Fruit fly (Drosophila melanogaster) ovary, adult (tissue): ENCODE data around the gene CG11396.
A peak's percentile ranks its signal among the peaks of the same experiment; 100 is the strongest.

ENCODE experiments used
- CG17801 ChIP-seq: fragments of 200-800 bp; optimal IDR thresholded peaks from 2 replicates; lab custom pipeline; 2019; ENCODE audit warnings: missing biosample characterization, mild to moderate bottlenecking, missing genetic modification characterization, moderate library complexity; ENCODE audit not compliant: partially characterized antibody

CG11396 gene

DNA sequence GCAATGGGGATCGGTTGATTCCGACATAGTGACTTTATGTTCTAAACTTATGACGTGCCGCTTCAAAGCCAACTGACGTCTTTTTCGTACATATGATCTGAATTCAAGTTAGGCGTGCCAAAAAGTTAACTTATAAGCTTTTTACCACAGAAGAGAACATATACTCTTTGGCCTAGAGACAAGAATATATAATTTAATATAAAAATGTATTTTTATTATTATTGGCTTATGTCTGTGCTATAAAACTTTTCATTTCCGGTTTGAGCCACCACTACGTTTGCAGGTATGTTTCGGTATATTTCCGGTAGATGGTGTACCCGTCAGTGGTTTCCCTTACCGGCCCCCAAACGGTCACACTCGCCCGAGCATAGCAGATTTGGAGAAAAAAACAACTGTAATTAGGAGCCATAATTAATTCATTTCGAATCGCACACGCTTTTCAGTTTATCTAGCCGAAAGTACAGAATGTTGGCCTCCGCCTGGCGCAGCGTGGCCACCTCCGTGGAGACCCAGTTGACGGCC lies 10.4 kb upstream of the CG11396 start, which contains the start of the genes CG3698 and tzn:
CG3698 (minus strand) TSS at position 51 of the 522 bp plus-strand sequence.
tzn (plus strand) TSS at position 321 of the 522 bp plus-strand sequence.
- TF ChIP-seq CG17801 (GFP tag; lab: Kevin White, UChicago) = peak; percentile 80

DNA sequence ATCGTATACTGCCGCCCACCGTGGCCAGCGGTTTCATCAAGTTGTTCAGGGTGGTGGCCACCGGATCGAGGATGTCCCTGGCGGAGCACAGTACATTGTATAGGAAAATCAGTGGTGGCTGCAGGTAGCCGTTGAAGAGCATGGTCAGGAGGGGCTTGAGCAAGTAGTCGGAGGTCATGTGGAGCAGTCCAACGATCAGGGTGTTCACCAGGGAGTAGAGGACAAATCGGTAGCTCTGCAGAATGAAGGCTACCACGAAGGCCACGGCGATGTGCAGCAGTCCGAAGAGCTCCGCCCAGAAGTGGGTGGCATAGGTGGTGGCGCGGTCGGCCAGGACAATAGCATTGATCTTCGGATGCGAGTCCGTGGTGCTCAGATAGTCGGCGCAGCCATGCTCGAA lies 9.4 kb upstream of the CG11396 start:
- TF ChIP-seq CG17801 (GFP tag; lab: Kevin White, UChicago) = no peak

- no peak for TF ChIP-seq CG17801 (GFP tag; lab: Kevin White, UChicago)
Observed at dm6 chr3L:20796757-20797156, 8.8 kb upstream of the CG11396 start.

DNA sequence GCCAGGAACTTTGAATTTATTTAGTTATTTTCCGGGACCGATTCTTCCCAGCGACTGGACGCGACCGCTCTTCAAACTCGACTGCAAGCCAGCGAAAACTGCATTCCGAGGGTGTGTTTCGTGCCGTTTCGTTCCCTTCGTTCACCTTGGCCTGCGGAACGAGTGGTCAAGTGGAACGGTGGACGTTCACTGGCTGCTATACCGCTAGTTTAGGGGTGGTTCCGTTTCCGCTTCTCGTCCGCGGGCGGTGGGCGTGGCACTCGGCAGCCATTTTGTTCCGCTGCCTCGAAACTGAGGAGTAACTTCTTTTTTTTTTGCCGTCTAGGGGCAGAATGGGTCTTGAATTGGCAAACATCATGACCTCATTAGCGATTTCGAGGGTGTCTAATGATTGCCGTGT lies 4.8 kb upstream of the CG11396 start, which contains the start of gene Six4:
Six4 (minus strand) TSS at position 85 of the 400 bp plus-strand sequence.
- no peak for TF ChIP-seq CG17801 (GFP tag; lab: Kevin White, UChicago)

DNA sequence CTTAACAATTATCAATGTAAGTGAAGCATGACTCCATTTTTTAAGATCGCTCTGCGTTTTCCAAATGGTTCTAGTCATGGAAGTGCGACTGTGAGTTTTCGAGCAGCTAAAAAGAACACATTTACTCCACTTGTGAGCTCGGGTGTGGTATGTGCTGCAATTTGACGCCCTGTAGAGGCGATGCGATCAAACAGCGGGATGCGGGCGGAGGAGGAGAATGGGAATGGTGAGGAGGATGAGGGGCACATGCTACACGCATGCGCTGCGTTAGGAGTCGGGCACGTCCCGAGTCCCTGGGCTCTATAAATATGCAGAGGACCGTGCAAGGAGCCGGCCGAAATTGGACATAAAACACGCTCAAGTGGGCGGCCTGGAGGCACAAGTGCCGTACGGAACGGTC lies 1.4 kb upstream of the CG11396 start:
- TF ChIP-seq CG17801 (GFP tag; lab: Kevin White, UChicago) = no peak

dm6 chr3L:20785742-20786427 lies 2.1 kb downstream of the CG11396 start, which contains the start of gene Pcif1:
Pcif1 (minus strand) TSS chr3L:20786197.
- TF ChIP-seq CG17801 (GFP tag; lab: Kevin White, UChicago) = peak; percentile 60

DNA sequence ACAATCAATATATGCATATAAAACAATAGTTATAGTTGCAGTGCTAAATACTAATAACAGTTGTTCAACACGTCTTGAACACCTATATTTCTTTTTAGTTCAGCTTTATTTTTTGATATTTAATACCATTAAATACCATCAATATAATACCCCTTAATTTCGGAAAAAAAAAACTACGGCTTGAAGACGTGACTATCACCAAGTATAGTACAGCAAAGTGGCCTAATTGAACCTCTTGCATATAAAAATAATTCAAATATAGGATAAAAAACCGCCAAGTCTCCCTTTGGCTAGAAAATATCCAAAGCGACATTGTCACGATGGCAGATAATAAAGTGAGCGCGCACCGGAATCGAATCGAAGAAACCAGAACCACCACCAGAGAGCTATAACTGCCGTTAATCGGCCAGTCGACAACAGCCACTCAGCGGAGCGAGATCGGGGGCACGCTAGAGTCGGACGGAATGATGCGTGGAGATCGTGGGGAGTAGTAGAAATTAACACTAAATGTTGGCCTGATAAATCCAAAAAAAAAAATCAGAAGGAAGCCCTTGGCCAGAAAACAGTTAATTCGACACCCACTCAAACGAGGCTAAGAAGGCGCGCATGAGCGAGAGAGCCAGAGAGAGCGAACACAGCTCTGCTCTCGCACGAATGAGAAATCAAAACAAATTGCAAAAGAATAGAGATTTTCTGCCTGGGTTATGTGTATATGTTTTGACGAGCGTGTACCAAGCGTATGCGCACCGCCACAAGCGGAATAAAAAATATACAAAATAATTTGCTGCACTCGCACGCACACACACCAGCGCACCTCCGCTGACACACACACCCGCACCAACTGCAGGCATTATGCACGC lies 2.9 kb downstream of the CG11396 start:
- TF ChIP-seq CG17801 (GFP tag; lab: Kevin White, UChicago) = no peak

dm6 chr3L:20784394-20784793 lies 3.5 kb downstream of the CG11396 start:
- no peak for TF ChIP-seq CG17801 (GFP tag; lab: Kevin White, UChicago)

dm6 chr3L:20778224-20779063 lies 9.5 kb downstream of the CG11396 start, which contains the start of the genes Pex16 and Pex14:
Pex16 (minus strand) TSS chr3L:20778264.
Pex14 (plus strand) TSS chr3L:20778799.
- TF ChIP-seq CG17801 (GFP tag; lab: Kevin White, UChicago) = peak; percentile 41

DNA sequence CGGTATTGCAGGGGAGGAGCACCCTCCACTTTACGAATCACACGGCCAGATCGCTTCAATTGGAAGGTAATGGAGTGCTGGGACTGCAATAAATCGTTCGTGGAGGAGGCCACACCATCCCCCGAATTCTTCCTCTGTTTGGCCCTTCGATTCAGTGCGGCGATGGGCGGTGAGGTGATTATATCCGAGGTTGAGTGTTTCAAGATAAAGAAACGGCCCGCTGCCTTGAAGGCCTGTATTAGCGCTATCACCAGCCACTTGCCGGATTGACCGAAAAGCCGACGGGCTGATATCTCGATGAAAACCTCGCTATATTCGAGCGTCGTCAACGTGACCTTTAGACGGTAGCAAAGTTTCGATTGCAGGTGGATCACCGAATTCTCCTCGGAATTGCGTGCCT lies 10.4 kb downstream of the CG11396 start:
- TF ChIP-seq CG17801 (GFP tag; lab: Kevin White, UChicago) = no peak

- TF ChIP-seq CG17801 (GFP tag; lab: Kevin White, UChicago) = no peak
Observed at dm6 chr3L:20772647-20773015, 15.3 kb downstream of the CG11396 start.

DNA sequence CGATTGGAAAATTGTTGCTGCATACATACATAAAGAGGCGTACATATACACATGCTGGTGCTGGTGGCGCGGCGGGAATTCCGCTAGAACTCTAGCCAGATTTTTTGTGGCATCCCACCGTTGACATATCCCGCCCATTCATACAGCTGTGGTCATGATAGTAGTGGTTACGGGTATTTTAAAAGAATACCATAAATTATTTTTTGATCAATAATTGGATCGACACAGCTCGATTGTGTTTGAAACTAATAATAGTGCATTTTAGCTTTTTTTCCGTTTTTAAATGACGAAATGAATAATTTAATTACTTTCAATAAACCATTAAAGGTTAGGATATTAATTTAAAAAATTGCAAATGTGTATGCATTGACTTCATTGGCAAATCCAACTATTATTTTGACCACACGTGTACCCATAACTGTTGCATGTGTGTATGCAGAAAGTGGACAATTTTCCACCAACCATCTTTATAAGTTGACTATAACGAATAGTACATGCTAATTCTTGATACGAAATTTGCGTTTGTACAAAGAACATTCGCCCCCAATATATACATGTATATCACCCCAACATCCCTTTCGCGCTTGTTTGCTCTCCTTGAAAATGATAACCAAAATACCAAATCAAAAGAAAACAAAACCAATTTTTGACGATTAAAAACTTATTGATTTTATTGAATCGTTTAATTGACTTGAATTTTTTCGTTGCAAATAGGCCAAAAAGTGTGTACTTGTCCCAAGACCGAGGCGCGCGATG lies 15.9 kb downstream of the CG11396 start:
- TF ChIP-seq CG17801 (GFP tag; lab: Kevin White, UChicago) = peak; percentile 71

dm6 chr3L:20771001-20771890 lies 16.7 kb downstream of the CG11396 start, which contains the start of the genes CG4042 and Pitslre:
CG4042 (minus strand) TSS chr3L:20771507.
Pitslre (plus strand) TSS chr3L:20771528.
- TF ChIP-seq CG17801 (GFP tag; lab: Kevin White, UChicago) = no peak
